Fruit fly (Drosophila melanogaster): Measurements from ENCODE around the gene Apc.

Apc gene

DNA sequence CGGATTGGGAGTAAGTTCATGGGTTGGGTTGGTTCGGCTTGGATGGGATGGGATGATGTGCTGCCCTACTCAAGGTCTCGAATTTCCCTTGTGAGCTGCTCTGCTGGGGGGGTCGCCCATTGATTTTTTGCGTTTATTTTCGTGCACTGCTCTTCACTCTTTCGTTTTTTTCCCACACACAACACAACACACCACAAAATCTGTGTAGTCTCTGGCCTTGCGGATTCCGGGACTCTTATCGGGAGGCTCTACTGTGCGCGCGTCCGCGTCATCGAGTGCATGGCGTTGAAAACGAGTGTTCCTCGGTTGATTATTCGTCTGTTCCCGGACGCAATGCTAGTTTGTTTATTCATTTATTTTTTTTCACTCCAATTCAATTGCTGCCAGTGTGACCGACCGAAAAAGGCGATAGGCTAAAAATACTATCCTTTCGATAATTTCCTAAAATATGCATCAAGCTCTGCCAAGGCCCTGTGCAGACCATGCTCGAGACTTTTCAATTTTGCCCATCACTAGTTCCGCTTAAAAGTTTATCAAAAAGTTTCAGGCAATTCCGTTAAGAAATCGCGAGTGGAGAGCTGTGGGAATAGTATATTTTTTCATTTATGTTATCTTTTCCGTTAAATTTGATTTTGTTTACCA is 12.8 kb downstream of the Apc start, which contains the start of gene WASp (continued):
- TF ChIP-seq CG8924 (tag; optimal IDR thresholded peaks at IDR 0.05) (peak; percentile 49), Mrtf (GFP tag; IDR thresholded peaks at IDR 0.05) (no peak; the same call in 2 of the 3 replicates), ewg (GFP tag; optimal IDR thresholded peaks at IDR 0.05) (peak; percentile 65), ind (GFP tag; optimal IDR thresholded peaks at IDR 0.05) (no peak), CG17802 (tag; optimal IDR thresholded peaks at IDR 0.05) (peak; percentile 100), seq (GFP tag; IDR thresholded peaks at IDR 0.05) (peak; percentile 22; the same call in 1 of the 2 replicates), sisA (GFP tag; IDR thresholded peaks at IDR 0.05) (no peak), Hey (tag; optimal IDR thresholded peaks at IDR 0.05) (peak; percentile 45), otp (GFP tag; IDR thresholded peaks at IDR 0.05) (peak; percentile 46; the same call in 1 of the 3 replicates), CG17612 (GFP tag; IDR thresholded peaks at IDR 0.05) (0 out of 2 replicates have a peak, but pooled peaks have one; percentile 6), Myb (GFP tag; optimal IDR thresholded peaks at IDR 0.05) (peak; percentile 91), Mes4 (GFP tag; optimal IDR thresholded peaks at IDR 0.05) (peak; percentile 78), eyg (GFP tag; optimal IDR thresholded peaks at IDR 0.05) (peak; percentile 47), jing (GFP tag; optimal IDR thresholded peaks at IDR 0.05) (no peak), CG34224 (GFP tag; IDR thresholded peaks at IDR 0.05; ENCODE audit: partially characterized antibody) (peak; percentile 32; the same call in 1 of the 3 replicates), CG14667 (GFP tag; IDR thresholded peaks at IDR 0.05) (peak; percentile 30; the same call in 1 of the 2 replicates), ftz-f1 (GFP tag; optimal IDR thresholded peaks at IDR 0.05) (peak; percentile 32), slp2 (GFP tag; optimal IDR thresholded peaks at IDR 0.05) (peak; percentile 78), Sry-δ (GFP tag; optimal IDR thresholded peaks at IDR 0.05) (peak; percentile 94), lola (GFP tag; optimal IDR thresholded peaks at IDR 0.05) (peak in 1 of 3 experiments; percentile 37), CG3726 (GFP tag; IDR thresholded peaks at IDR 0.05) (0 out of 3 replicates have a peak, but pooled peaks have one; percentile 30), CG6654 (GFP tag; optimal IDR thresholded peaks at IDR 0.05) (peak; percentile 8), Dip3 (GFP tag; optimal IDR thresholded peaks at IDR 0.05) (peak; percentile 50), CG17385 (GFP tag; optimal IDR thresholded peaks at IDR 0.05) (no peak), org-1 (GFP tag; optimal IDR thresholded peaks at IDR 0.05) (peak; percentile 21), MESR4 (GFP tag; optimal IDR thresholded peaks at IDR 0.05) (peak; percentile 66), kni (GFP tag; optimal IDR thresholded peaks at IDR 0.05) (no peak), salm (tag; optimal IDR thresholded peaks at IDR 0.05) (peak; percentile 32), CG8765 (GFP tag; IDR thresholded peaks at IDR 0.05) (peak; percentile 42; the same call in 1 of the 2 replicates), CHES-1-like (GFP tag; optimal IDR thresholded peaks at IDR 0.05) (peak; percentile 83), CG5953 (GFP tag; IDR thresholded peaks at IDR 0.05) (0 out of 2 replicates have a peak, but pooled peaks have one; percentile 22), Spps (tag; optimal IDR thresholded peaks at IDR 0.05) (peak; percentile 12), kah (GFP tag; optimal IDR thresholded peaks at IDR 0.05) (no peak), CG8281 (tag; optimal IDR thresholded peaks at IDR 0.05) (no peak), stwl (tag; optimal IDR thresholded peaks at IDR 0.05) (peak; percentile 94), CG12769 (tag; optimal IDR thresholded peaks at IDR 0.05) (no peak), gcm2 (GFP tag; optimal IDR thresholded peaks at IDR 0.05) (peak; percentile 38), Dref (GFP tag; IDR thresholded peaks at IDR 0.05) (peak; percentile 80), CG5180 (GFP tag; optimal IDR thresholded peaks at IDR 0.05) (no peak), CG10267 (tag; optimal IDR thresholded peaks at IDR 0.05) (peak; percentile 68), CG31365 (tag; optimal IDR thresholded peaks at IDR 0.05) (peak; percentile 64), dmrt11E (tag; optimal IDR thresholded peaks at IDR 0.05) (peak; percentile 51), CG13775 (GFP tag; optimal IDR thresholded peaks at IDR 0.05) (peak; percentile 79), CG14014 (GFP tag; IDR thresholded peaks at IDR 0.05) (peak; percentile 59; the same call in 1 of the 2 replicates), CG11695 (GFP tag; IDR thresholded peaks at IDR 0.05) (0 out of 3 replicates have a peak, but pooled peaks have one; percentile 43), chn (GFP tag; optimal IDR thresholded peaks at IDR 0.05) (peak; percentile 75), sc (optimal IDR thresholded peaks at IDR 0.05) (no peak), sc (GFP tag; optimal IDR thresholded peaks at IDR 0.05) (peak; percentile 19), nau (GFP tag; optimal IDR thresholded peaks at IDR 0.05) (no peak)
